Fruit fly (Drosophila melanogaster): ENCODE data around the gene CG15042.

The CG15042 gene

DNA sequence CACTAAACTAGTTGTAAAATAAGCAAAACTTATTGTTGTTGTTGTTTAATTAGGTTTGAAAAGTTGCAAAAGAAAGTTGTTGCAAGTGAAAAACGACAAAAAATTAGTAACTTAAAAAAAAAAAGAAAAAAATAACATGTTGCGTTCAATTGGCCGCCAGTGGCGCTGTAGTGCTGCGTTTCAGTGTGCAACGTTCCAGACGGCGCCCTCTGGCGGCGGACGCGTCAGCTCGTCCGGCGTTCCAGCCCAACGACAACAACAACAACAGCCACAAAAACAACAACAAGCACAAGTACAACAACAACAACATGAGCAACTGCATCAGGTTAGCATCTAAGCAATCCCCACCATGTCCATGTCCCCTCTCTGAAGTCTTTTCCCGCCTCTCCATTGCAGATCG lies 10.7 kb downstream of the CG15042 start (continued):
- TF ChIP-seq ind (GFP tag; optimal IDR thresholded peaks at IDR 0.05) (no peak), H15 (GFP tag; IDR thresholded peaks at IDR 0.05) (no peak), dpn (GFP tag; optimal IDR thresholded peaks at IDR 0.05) (peak; percentile 23 to 47), CG8944 (GFP tag; optimal IDR thresholded peaks at IDR 0.05) (peak; percentile 4), CG3407 (GFP tag; optimal IDR thresholded peaks at IDR 0.05) (peak; percentile 12), CG12299 (tag; optimal IDR thresholded peaks at IDR 0.05) (no peak), h (optimal IDR thresholded peaks at IDR 0.05) (no peak), chinmo (GFP tag; IDR thresholded peaks at IDR 0.05; ENCODE audit: partially characterized antibody) (0 out of 4 replicates have a peak, but pooled peaks have one; percentile 35), CG13424 (tag; optimal IDR thresholded peaks at IDR 0.05) (no peak), CG7839 (tag; optimal IDR thresholded peaks at IDR 0.05) (peak; percentile 45), Xrp1 (GFP tag; IDR thresholded peaks at IDR 0.05) (no peak), sens (GFP tag) (peak; percentile 66), Pdp1 (GFP tag; optimal IDR thresholded peaks at IDR 0.05) (no peak), tap (tag; optimal IDR thresholded peaks at IDR 0.05) (no peak), dan (GFP tag; IDR thresholded peaks at IDR 0.05) (no peak), CG7745 (tag; optimal IDR thresholded peaks at IDR 0.05) (no peak), Ets65A (GFP tag) (peak; percentile 86), CG3065 (GFP tag; optimal IDR thresholded peaks at IDR 0.05) (no peak), lbe (GFP tag; optimal IDR thresholded peaks at IDR 0.05) (no peak), CG2875 (GFP tag; optimal IDR thresholded peaks at IDR 0.05) (peak; percentile 40), Mad (GFP tag; optimal IDR thresholded peaks at IDR 0.05) (no peak), Neu2 (GFP tag; optimal IDR thresholded peaks at IDR 0.05; ENCODE audit: borderline replicate concordance) (no peak), CG1603 (tag; optimal IDR thresholded peaks at IDR 0.05) (peak; percentile 32), tna (GFP tag; IDR thresholded peaks at IDR 0.05; ENCODE audit: partially characterized antibody) (no peak; the same call in 1 of the 2 replicates), kay (GFP tag; optimal IDR thresholded peaks at IDR 0.05) (no peak), unpg (GFP tag; optimal IDR thresholded peaks at IDR 0.05) (peak; percentile 29), CG14050 (GFP tag; IDR thresholded peaks at IDR 0.05) (no peak), NC2α (GFP tag; optimal IDR thresholded peaks at IDR 0.05) (no peak), CG10147 (GFP tag; optimal IDR thresholded peaks at IDR 0.05) (no peak), fd102C (GFP tag; optimal IDR thresholded peaks at IDR 0.05) (no peak), mirr (GFP tag; optimal IDR thresholded peaks at IDR 0.05) (no peak), gcm2 (GFP tag; optimal IDR thresholded peaks at IDR 0.05) (no peak), E2f2 (GFP tag; IDR thresholded peaks at IDR 0.05) (peak; percentile 39; the same call in 1 of the 2 replicates), schlank (tag; optimal IDR thresholded peaks at IDR 0.05) (no peak), CG4328 (GFP tag; optimal IDR thresholded peaks at IDR 0.05) (no peak), wdn (GFP tag; IDR thresholded peaks at IDR 0.05) (no peak), stwl (tag; optimal IDR thresholded peaks at IDR 0.05) (peak; percentile 27), trh (GFP tag; optimal IDR thresholded peaks at IDR 0.05) (no peak), CG9437 (GFP tag; optimal IDR thresholded peaks at IDR 0.05) (no peak), hkb (optimal IDR thresholded peaks at IDR 0.05) (no peak), hkb (GFP tag; IDR thresholded peaks at IDR 0.05) (0 out of 2 replicates have a peak, but pooled peaks have one; percentile 30), tll (GFP tag; optimal IDR thresholded peaks at IDR 0.05) (no peak), CG3838 (GFP tag; optimal IDR thresholded peaks at IDR 0.05) (no peak), D19B (GFP tag; optimal IDR thresholded peaks at IDR 0.05) (no peak), chn (GFP tag; optimal IDR thresholded peaks at IDR 0.05) (no peak), mam (GFP tag; optimal IDR thresholded peaks at IDR 0.05) (no peak), Kr (GFP tag; optimal IDR thresholded peaks at IDR 0.05) (no peak), CG12744 (GFP tag; optimal IDR thresholded peaks at IDR 0.05) (no peak), CG2120 (GFP tag; optimal IDR thresholded peaks at IDR 0.05) (no peak), pfk (GFP tag; optimal IDR thresholded peaks at IDR 0.05) (peak; percentile 85), dati (GFP tag; IDR thresholded peaks at IDR 0.05) (no peak), CG6654 (GFP tag; optimal IDR thresholded peaks at IDR 0.05) (no peak)
